Worm (Caenorhabditis elegans): Measurements from ENCODE around the gene del-5.

DNA sequence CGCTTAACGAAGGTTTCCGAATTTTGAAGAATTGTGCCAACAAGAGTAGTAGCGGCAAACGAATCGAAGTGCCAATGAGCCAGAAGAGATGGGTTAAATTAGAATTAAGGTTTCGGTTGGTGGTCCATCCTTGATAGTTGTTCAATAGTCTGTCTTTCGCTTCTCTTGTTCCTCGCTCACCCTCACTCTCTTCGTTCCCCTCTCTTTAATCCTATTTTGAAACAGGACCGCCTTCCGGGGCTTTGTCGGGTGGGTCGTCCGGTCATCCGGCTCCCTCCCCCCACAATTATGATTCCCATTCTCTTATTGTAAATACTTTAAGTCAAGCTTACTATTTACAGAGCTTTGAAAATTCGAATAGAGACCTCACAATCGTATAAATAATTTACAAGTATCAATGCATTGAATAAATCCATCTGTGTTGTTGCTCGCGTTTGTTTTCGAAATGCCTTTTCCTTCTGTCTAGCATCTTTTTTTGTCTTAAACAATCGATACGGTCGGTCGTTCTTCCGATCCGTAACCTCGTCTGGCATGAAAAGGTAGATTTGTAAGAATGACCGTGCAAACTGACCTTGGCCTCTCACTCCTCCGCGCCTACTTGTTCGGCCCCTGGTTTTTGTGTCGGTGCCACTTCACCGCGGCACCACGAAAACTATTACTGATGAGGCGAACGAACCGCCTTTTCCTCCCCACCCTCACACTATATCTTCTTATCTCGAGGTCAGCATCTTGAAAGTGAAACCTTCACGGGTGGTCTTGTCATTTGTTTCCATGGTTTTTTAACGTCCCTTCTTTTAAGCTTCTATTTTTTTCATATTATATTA, 25.4 kb upstream of the del-5 start:
- TF ChIP-seq W03F9.2 (tag; optimal IDR thresholded peaks at IDR 0.05) (no peak), him-1 (tag; optimal IDR thresholded peaks at IDR 0.05) (no peak), dao-5 (tag; optimal IDR thresholded peaks at IDR 0.05) (no peak)
